Fruit fly (Drosophila melanogaster): ENCODE measurements around the gene CG4022.

CG4022 gene

DNA sequence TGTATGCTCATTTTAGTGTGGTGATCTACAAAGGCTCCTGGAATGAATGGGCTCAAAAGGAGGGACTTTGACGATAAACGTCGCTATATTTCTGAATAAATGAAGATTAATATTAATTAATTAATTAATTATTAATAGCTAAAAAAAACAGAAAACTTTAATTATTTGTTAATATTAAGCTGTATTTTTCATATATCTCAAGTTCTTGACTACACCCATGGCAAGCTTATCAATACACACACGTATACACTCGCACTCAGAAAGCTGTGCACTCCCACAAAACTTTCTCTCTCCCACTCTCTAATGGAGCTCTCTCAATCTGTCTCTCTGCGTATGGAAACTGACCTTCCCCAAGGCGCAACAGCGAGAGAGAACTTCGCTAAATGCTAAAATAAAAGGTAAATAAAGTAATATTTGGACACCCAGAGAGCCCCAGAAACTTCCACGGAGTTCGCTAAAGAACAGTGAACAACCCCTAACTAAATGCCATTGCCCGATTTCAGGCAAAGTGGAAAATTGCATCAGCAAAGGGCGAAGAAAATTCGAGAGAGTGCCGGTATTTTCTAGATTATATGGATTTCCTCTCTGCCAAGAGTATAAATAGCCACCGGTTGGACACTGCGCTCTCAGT, 37.1 kb downstream of the CG4022 start (continued):
- TF ChIP-seq Xbp1 (GFP tag; optimal IDR thresholded peaks at IDR 0.05): peak; percentile 73
- TF ChIP-seq Ada2b (GFP tag; IDR thresholded peaks at IDR 0.05): peak; percentile 81
- TF ChIP-seq grau (tag; optimal IDR thresholded peaks at IDR 0.05): peak; percentile 56
- peak; percentile 84 for TF ChIP-seq CG32532 (GFP tag; IDR thresholded peaks at IDR 0.05)
- TF ChIP-seq CG18764 (GFP tag; optimal IDR thresholded peaks at IDR 0.05): peak; percentile 36
- TF ChIP-seq bbx (GFP tag; IDR thresholded peaks at IDR 0.05; ENCODE audit: partially characterized antibody): peak; percentile 64
- TF ChIP-seq CG33213 (GFP tag; optimal IDR thresholded peaks at IDR 0.05): no peak
- peak; percentile 41; the same call in 1 of the 2 replicates for TF ChIP-seq E2f2 (GFP tag; IDR thresholded peaks at IDR 0.05)
- TF ChIP-seq CG10274 (GFP tag; optimal IDR thresholded peaks at IDR 0.05): no peak
- peak; percentile 4 for TF ChIP-seq HmgZ (tag; optimal IDR thresholded peaks at IDR 0.05)
- peak; percentile 71 for TF ChIP-seq Ptx1 (GFP tag; IDR thresholded peaks at IDR 0.05)
- TF ChIP-seq CG12219 (GFP tag; optimal IDR thresholded peaks at IDR 0.05): peak; percentile 44
- no peak for TF ChIP-seq CG17568 (GFP tag; optimal IDR thresholded peaks at IDR 0.05)
- peak; percentile 17 for TF ChIP-seq Chrac-16 (GFP tag; optimal IDR thresholded peaks at IDR 0.05)
- TF ChIP-seq CG10366 (GFP tag; IDR thresholded peaks at IDR 0.05): peak; percentile 49
- TF ChIP-seq CG4820 (GFP tag; optimal IDR thresholded peaks at IDR 0.05): peak; percentile 59
- TF ChIP-seq CG15696 (tag; optimal IDR thresholded peaks at IDR 0.05): no peak
- peak; percentile 74 for TF ChIP-seq CG12659 (GFP tag; optimal IDR thresholded peaks at IDR 0.05)
- no peak for TF ChIP-seq stwl (tag; optimal IDR thresholded peaks at IDR 0.05)
- TF ChIP-seq insv (GFP tag; optimal IDR thresholded peaks at IDR 0.05): no peak
- TF ChIP-seq her (GFP tag; optimal IDR thresholded peaks at IDR 0.05): no peak
- TF ChIP-seq CG4730 (GFP tag; IDR thresholded peaks at IDR 0.05): peak; percentile 45; the same call in 1 of the 2 replicates
- TF ChIP-seq chif (GFP tag; optimal IDR thresholded peaks at IDR 0.05): peak in 1 of 2 experiments; percentile 12
- TF ChIP-seq ro (GFP tag; IDR thresholded peaks at IDR 0.05): peak; percentile 67; the same call in 1 of the 2 replicates
- peak; percentile 71 for TF ChIP-seq CG6254 (GFP tag; optimal IDR thresholded peaks at IDR 0.05)
- TF ChIP-seq CG1602 (GFP tag; optimal IDR thresholded peaks at IDR 0.05): peak; percentile 28
- TF ChIP-seq yki (optimal IDR thresholded peaks at IDR 0.05): peak; percentile 69
- TF ChIP-seq CG6813 (GFP tag; optimal IDR thresholded peaks at IDR 0.05): peak; percentile 75
- TF ChIP-seq Rfx (GFP tag; IDR thresholded peaks at IDR 0.05): peak; percentile 86
- TF ChIP-seq gsb (GFP tag; IDR thresholded peaks at IDR 0.05): peak; percentile 17; the same call in 1 of the 2 replicates
- no peak for TF ChIP-seq Lpt (GFP tag; optimal IDR thresholded peaks at IDR 0.05)
- peak; percentile 72 for TF ChIP-seq Oli (tag; optimal IDR thresholded peaks at IDR 0.05)
- 0 out of 3 replicates have a peak, but pooled peaks have one; percentile 7 for TF ChIP-seq z (GFP tag; IDR thresholded peaks at IDR 0.05)
- TF ChIP-seq CG8281 (tag; optimal IDR thresholded peaks at IDR 0.05): peak; percentile 9
- TF ChIP-seq CG12942 (GFP tag; optimal IDR thresholded peaks at IDR 0.05): no peak
- TF ChIP-seq NFAT (GFP tag; IDR thresholded peaks at IDR 0.05): peak; percentile 48
- TF ChIP-seq Ravus (GFP tag; IDR thresholded peaks at IDR 0.05): peak; percentile 26; the same call in 1 of the 2 replicates
- no peak; the same call in 2 of the 3 replicates for TF ChIP-seq croc (GFP tag; conservative IDR thresholded peaks at IDR 0.05)
- no peak for TF ChIP-seq CG12071 (GFP tag; optimal IDR thresholded peaks at IDR 0.05)
- peak; percentile 77 for TF ChIP-seq CG3281 (GFP tag; optimal IDR thresholded peaks at IDR 0.05)
- peak; percentile 74 for TF ChIP-seq cg (GFP tag; optimal IDR thresholded peaks at IDR 0.05)
- peak; percentile 36 for TF ChIP-seq run (tag; optimal IDR thresholded peaks at IDR 0.05)
- peak; percentile 67 for TF ChIP-seq CG30403 (GFP tag; optimal IDR thresholded peaks at IDR 0.05)
- peak; percentile 52 for TF ChIP-seq CG5180 (GFP tag; optimal IDR thresholded peaks at IDR 0.05)
- peak; percentile 89 for TF ChIP-seq CG11695 (GFP tag; IDR thresholded peaks at IDR 0.05)
- TF ChIP-seq CG9215 (GFP tag; IDR thresholded peaks at IDR 0.05): peak; percentile 38
- TF ChIP-seq jumu (GFP tag; optimal IDR thresholded peaks at IDR 0.05): no peak
- no peak for TF ChIP-seq tll (GFP tag; optimal IDR thresholded peaks at IDR 0.05)
- peak; percentile 73 for TF ChIP-seq BtbVII (GFP tag; optimal IDR thresholded peaks at IDR 0.05)
- TF ChIP-seq trem (tag; optimal IDR thresholded peaks at IDR 0.05): peak; percentile 56

Measured in whole organism, embryonic.